Fruit fly (Drosophila melanogaster) whole organism, prepupa: Measurements from ENCODE around the gene asf1.

Source experiments
- Blimp-1 ChIP-seq: fragments of 200-800 bp; sonication (Bioruptor generic); optimal IDR thresholded peaks from 3 replicates; lab custom pipeline; 2017; ENCODE audit warnings: missing biosample characterization, missing genetic modification characterization, mild to moderate bottlenecking, moderate library complexity, missing genetic modification reagents
- CG10631 ChIP-seq: fragments of 200-800 bp; sonication (Bioruptor generic); optimal IDR thresholded peaks from 2 replicates; lab custom pipeline; 2016; ENCODE audit warnings: missing biosample characterization, missing genetic modification characterization
- CG10669 ChIP-seq: fragments of 200-800 bp; sonication (Bioruptor generic); optimal IDR thresholded peaks from 3 replicates; lab custom pipeline; 2018; ENCODE audit warnings: missing biosample characterization, mild to moderate bottlenecking, missing genetic modification characterization, moderate library complexity
- CG11294 ChIP-seq: fragments of 200-800 bp; sonication (Bioruptor generic); IDR thresholded peaks from 2 replicates; pipeline ENCODE4 v1.3.6; 2022; ENCODE audit warnings: missing biosample characterization, missing genetic modification characterization
- CG11902 ChIP-seq: fragments of 200-800 bp; sonication (Bioruptor generic); optimal IDR thresholded peaks from 3 replicates; lab custom pipeline; 2016; ENCODE audit warnings: missing biosample characterization, missing genetic modification characterization
- CG15336 ChIP-seq: fragments of 200-800 bp; sonication (Bioruptor generic); IDR thresholded peaks from 2 replicates; pipeline ENCODE4 v1.3.6; 2022; ENCODE audit warnings: missing biosample characterization, missing genetic modification characterization
- CG1621 ChIP-seq: fragments of 200-800 bp; sonication (Bioruptor generic); optimal IDR thresholded peaks from 3 replicates; lab custom pipeline; 2018; ENCODE audit warnings: missing biosample characterization, mild to moderate bottlenecking, missing genetic modification characterization
- CG16779 ChIP-seq: fragments of 200-800 bp; sonication (Bioruptor generic); optimal IDR thresholded peaks from 3 replicates; lab custom pipeline; 2017; ENCODE audit warnings: missing biosample characterization, mild to moderate bottlenecking, missing genetic modification characterization
- CG3032 ChIP-seq: fragments of 200-800 bp; optimal IDR thresholded peaks from 2 replicates; lab custom pipeline; 2019; ENCODE audit warnings: missing biosample characterization, mild to moderate bottlenecking, missing genetic modification characterization, moderate library complexity
- CG32006 ChIP-seq: fragments of 200-800 bp; sonication (Bioruptor generic); optimal IDR thresholded peaks from 3 replicates; lab custom pipeline; 2017; ENCODE audit warnings: missing biosample characterization, mild to moderate bottlenecking, missing genetic modification characterization
- CG34406 ChIP-seq: fragments of 200-800 bp; sonication (Bioruptor generic); optimal IDR thresholded peaks from 3 replicates; lab custom pipeline; 2016; ENCODE audit warnings: missing biosample characterization, missing genetic modification characterization
- CG3919 ChIP-seq: fragments of 200-800 bp; sonication (Bioruptor generic); optimal IDR thresholded peaks from 3 replicates; lab custom pipeline; 2016; ENCODE audit warnings: missing biosample characterization, missing genetic modification characterization
- CG4318 ChIP-seq: fragments of 200-800 bp; sonication (Bioruptor generic); optimal IDR thresholded peaks from 3 replicates; lab custom pipeline; 2017; ENCODE audit warnings: missing biosample characterization, mild to moderate bottlenecking, missing genetic modification characterization
- CG6163 ChIP-seq: fragments of 200-800 bp; sonication (Bioruptor generic); IDR thresholded peaks from 3 replicates; pipeline ENCODE4 v1.3.6; 2022; ENCODE audit warnings: missing biosample characterization, missing genetic modification characterization
- CG6276 ChIP-seq: fragments of 200-800 bp; sonication (Bioruptor generic); optimal IDR thresholded peaks from 2 replicates; lab custom pipeline; 2017; ENCODE audit warnings: missing biosample characterization, mild to moderate bottlenecking, missing genetic modification characterization
- CG6808 ChIP-seq: fragments of 200-800 bp; sonication (Bioruptor generic); optimal IDR thresholded peaks from 3 replicates; lab custom pipeline; 2017; ENCODE audit warnings: missing biosample characterization, missing genetic modification characterization, mild to moderate bottlenecking, moderate library complexity, missing genetic modification reagents
- CG6854 ChIP-seq: fragments of 200-800 bp; sonication (Bioruptor generic); optimal IDR thresholded peaks from 2 replicates; lab custom pipeline; 2017; ENCODE audit warnings: missing biosample characterization, mild to moderate bottlenecking, missing genetic modification characterization
- CG7368 ChIP-seq: fragments of 200-800 bp; sonication (Bioruptor generic); optimal IDR thresholded peaks from 3 replicates; lab custom pipeline; 2016; ENCODE audit warnings: missing biosample characterization, missing genetic modification characterization
- CG8319 ChIP-seq: fragments of 200-800 bp; sonication (Bioruptor generic); optimal IDR thresholded peaks from 3 replicates; lab custom pipeline; 2016; ENCODE audit warnings: missing biosample characterization, missing genetic modification characterization
- CG8632 ChIP-seq: fragments of 200-800 bp; sonication (Bioruptor generic); optimal IDR thresholded peaks from 3 replicates; lab custom pipeline; 2016; ENCODE audit warnings: missing biosample characterization, missing genetic modification characterization
- CG9139 ChIP-seq: fragments of 200-800 bp; sonication (Bioruptor generic); optimal IDR thresholded peaks from 3 replicates; lab custom pipeline; 2017; ENCODE audit warnings: missing biosample characterization, mild to moderate bottlenecking, missing genetic modification characterization
- Eip75B ChIP-seq: fragments of 200-800 bp; sonication (Bioruptor generic); optimal IDR thresholded peaks from 3 replicates; lab custom pipeline; 2016; ENCODE audit warnings: missing biosample characterization, missing genetic modification characterization
- Eip93F ChIP-seq: fragments of 200-800 bp; sonication (Bioruptor generic); optimal IDR thresholded peaks from 2 replicates; lab custom pipeline; 2016; ENCODE audit warnings: missing biosample characterization, mild to moderate bottlenecking, missing genetic modification characterization
- Ets96B ChIP-seq: fragments of 200-800 bp; optimal IDR thresholded peaks from 2 replicates; lab custom pipeline; 2019; ENCODE audit warnings: missing biosample characterization, mild to moderate bottlenecking, missing genetic modification characterization, moderate library complexity
- Gug ChIP-seq: fragments of 200-800 bp; sonication (Bioruptor generic); IDR thresholded peaks from 2 replicates; pipeline ENCODE4 v1.3.6; 2022; ENCODE audit warnings: missing biosample characterization, missing genetic modification characterization
- Hr38 ChIP-seq: sonication (Bioruptor generic); optimal IDR thresholded peaks from 2 replicates; lab custom pipeline; 2016; ENCODE audit warnings: missing biosample characterization, missing genetic modification characterization
- Hr4 ChIP-seq: fragments of 200-800 bp; sonication (Bioruptor generic); optimal IDR thresholded peaks from 3 replicates; lab custom pipeline; 2016; ENCODE audit warnings: missing biosample characterization, missing genetic modification characterization
- Lpt ChIP-seq: fragments of 200-800 bp; sonication (Bioruptor generic); optimal IDR thresholded peaks from 3 replicates; lab custom pipeline; 2016; ENCODE audit warnings: missing biosample characterization, missing genetic modification characterization
- OdsH ChIP-seq: fragments of 200-800 bp; sonication (Bioruptor generic); optimal IDR thresholded peaks from 3 replicates; lab custom pipeline; 2016; ENCODE audit warnings: missing biosample characterization, missing genetic modification characterization
- Sox102F ChIP-seq: fragments of 200-800 bp; sonication (Bioruptor generic); optimal IDR thresholded peaks from 2 replicates; lab custom pipeline; 2016; ENCODE audit warnings: missing biosample characterization, mild to moderate bottlenecking, missing genetic modification characterization
- Sox14 ChIP-seq: fragments of 200-800 bp; sonication (Bioruptor generic); optimal IDR thresholded peaks from 3 replicates; lab custom pipeline; 2016; ENCODE audit warnings: missing biosample characterization, missing genetic modification characterization
- Sox15 ChIP-seq: fragments of 200-800 bp; sonication (Bioruptor generic); optimal IDR thresholded peaks from 3 replicates; lab custom pipeline; 2016; ENCODE audit warnings: missing biosample characterization, missing genetic modification characterization
- achi ChIP-seq: fragments of 200-800 bp; sonication (Bioruptor generic); optimal IDR thresholded peaks from 3 replicates; lab custom pipeline; 2016; ENCODE audit warnings: missing biosample characterization, missing genetic modification characterization
- cyc ChIP-seq: fragments of 200-800 bp; sonication (Bioruptor generic); optimal IDR thresholded peaks from 3 replicates; lab custom pipeline; 2016; ENCODE audit warnings: missing biosample characterization, missing genetic modification characterization
- dsx ChIP-seq: fragments of 200-800 bp; optimal IDR thresholded peaks from 3 replicates; lab custom pipeline; 2019; ENCODE audit warnings: missing biosample characterization, mild to moderate bottlenecking, missing genetic modification characterization, moderate library complexity; ENCODE audit not compliant: poor library complexity, severe bottlenecking
- eg ChIP-seq: fragments of 200-800 bp; sonication (Bioruptor generic); IDR thresholded peaks from 3 replicates; pipeline ENCODE4 v1.3.6; 2022; ENCODE audit warnings: missing biosample characterization, missing genetic modification characterization
- esn ChIP-seq: fragments of 200-800 bp; sonication (Bioruptor generic); optimal IDR thresholded peaks from 2 replicates; lab custom pipeline; 2016; ENCODE audit warnings: missing biosample characterization, mild to moderate bottlenecking, missing genetic modification characterization, moderate library complexity
- fd59A ChIP-seq: fragments of 200-800 bp; sonication (Bioruptor generic); optimal IDR thresholded peaks from 2 replicates; lab custom pipeline; 2017; ENCODE audit warnings: missing biosample characterization, mild to moderate bottlenecking, missing genetic modification characterization, missing genetic modification reagents
- fd85E ChIP-seq: fragments of 200-800 bp; sonication (Bioruptor generic); optimal IDR thresholded peaks from 3 replicates; lab custom pipeline; 2016; ENCODE audit warnings: missing biosample characterization, missing genetic modification characterization
- lz ChIP-seq: fragments of 200-800 bp; sonication (Bioruptor generic); optimal IDR thresholded peaks from 3 replicates; lab custom pipeline; 2016; ENCODE audit warnings: missing biosample characterization, missing genetic modification characterization
- net ChIP-seq: fragments of 200-800 bp; sonication (Bioruptor generic); optimal IDR thresholded peaks from 3 replicates; lab custom pipeline; 2016; ENCODE audit warnings: missing biosample characterization, missing genetic modification characterization
- salr ChIP-seq, 2 experiments: fragments of 200-800 bp; sonication (Bioruptor generic); optimal IDR thresholded peaks; 3 replicates each; lab custom pipeline; 2016 to 2018; ENCODE audit warnings: missing biosample characterization in 2 of 2, missing genetic modification characterization in 2 of 2, mild to moderate bottlenecking in 1 of 2
- spab ChIP-seq: fragments of 200-800 bp; sonication (Bioruptor generic); optimal IDR thresholded peaks from 2 replicates; lab custom pipeline; 2017; ENCODE audit warnings: missing biosample characterization, mild to moderate bottlenecking, missing genetic modification characterization, missing genetic modification reagents
- ss ChIP-seq, 2 experiments: fragments of 200-800 bp; sonication (Bioruptor generic); optimal IDR thresholded peaks; 2 replicates in 1 of 2; 3 replicates in 1 of 2; lab custom pipeline; 2017 to 2018; ENCODE audit warnings: mild to moderate bottlenecking in 2 of 2, missing biosample characterization in 2 of 2, missing genetic modification characterization in 2 of 2, moderate library complexity in 1 of 2
- svp ChIP-seq: fragments of 200-800 bp; sonication (Bioruptor generic); peaks from one replicate; lab custom pipeline; 2016; ENCODE audit warnings: missing biosample characterization, missing genetic modification characterization

The asf1 gene

DNA sequence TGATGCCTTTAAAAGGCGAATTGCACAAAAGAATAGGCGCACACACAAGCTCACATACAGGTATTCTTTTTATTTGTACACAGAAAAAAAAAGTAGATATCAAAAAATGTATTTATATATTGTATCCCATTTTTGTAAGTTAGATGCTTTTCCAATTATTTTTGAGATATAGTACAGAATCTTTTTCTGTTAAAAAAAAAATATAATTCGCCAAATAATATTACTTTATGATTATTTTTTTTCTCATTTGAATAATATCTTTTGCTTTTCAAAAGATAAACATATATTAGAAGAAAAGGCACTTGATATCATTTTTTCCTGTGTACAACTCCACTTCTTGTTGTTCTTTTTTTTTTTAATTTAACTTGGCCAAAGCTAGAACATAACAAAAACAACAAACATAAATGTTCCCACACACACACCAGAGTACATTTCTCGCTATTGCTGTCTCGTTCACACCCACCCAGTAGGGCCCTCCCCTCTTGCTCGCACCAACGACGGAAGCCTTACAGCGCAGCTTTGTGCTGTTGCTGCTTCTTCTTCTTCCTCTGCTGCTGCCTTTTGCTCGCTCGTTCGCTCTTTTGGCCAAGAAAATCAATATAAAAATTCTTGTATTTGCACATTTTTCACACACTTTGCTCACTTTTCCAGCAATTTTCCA, 16.2 kb downstream of the asf1 start (continued):
- TF ChIP-seq CG11294, result peak; percentile 59; the same call in 1 of the 2 replicates
- TF ChIP-seq net, result peak; percentile 54
- TF ChIP-seq CG6163 (GFP tag; lab: Robert Waterston, UW), result peak; percentile 77
- TF ChIP-seq CG16779, result peak; percentile 39
- TF ChIP-seq dsx (GFP tag; lab: Kevin White, UChicago), result peak; percentile 80
- peak; percentile 9 for TF ChIP-seq lz (GFP tag; lab: Kevin White, UChicago)
- TF ChIP-seq Lpt (GFP tag; lab: Kevin White, UChicago), result peak; percentile 88
- peak; percentile 65 for TF ChIP-seq esn (GFP tag; lab: Kevin White, UChicago)
- TF ChIP-seq Ets96B (tag; lab: Kevin White, UChicago), result peak; percentile 81
- TF ChIP-seq svp, result peak; percentile 86
- peak; percentile 33 for TF ChIP-seq fd59A (GFP tag; lab: Kevin White, UChicago)
- TF ChIP-seq OdsH (GFP tag; lab: Kevin White, UChicago), result peak; percentile 63
- peak; percentile 81 for TF ChIP-seq CG6808
- TF ChIP-seq CG10631 (GFP tag; lab: Kevin White, UChicago), result peak; percentile 84
- peak; percentile 80 for TF ChIP-seq spab (GFP tag; lab: Kevin White, UChicago)
- TF ChIP-seq ss (GFP tag; optimal IDR thresholded peaks at IDR 0.05; lab: Kevin White, UChicago), result peak; percentile 57 to 81
- TF ChIP-seq fd85E (GFP tag; lab: Kevin White, UChicago), result no peak
- peak; percentile 69 for TF ChIP-seq achi
- TF ChIP-seq Gug (GFP tag; lab: Robert Waterston, UW), result peak; percentile 79
- peak; percentile 55 for TF ChIP-seq cyc (GFP tag; lab: Kevin White, UChicago)
- TF ChIP-seq Blimp-1 (GFP tag; lab: Kevin White, UChicago), result no peak
- peak; percentile 13 for TF ChIP-seq CG8319 (GFP tag; lab: Kevin White, UChicago)
- peak in 1 of 2 experiments; percentile 90 for TF ChIP-seq salr (GFP tag; optimal IDR thresholded peaks at IDR 0.05; lab: Kevin White, UChicago)
- TF ChIP-seq CG11902 (GFP tag; lab: Kevin White, UChicago), result peak; percentile 16
- no peak for TF ChIP-seq Hr38
- TF ChIP-seq Sox14, result peak; percentile 10
- peak; percentile 54 for TF ChIP-seq CG4318 (GFP tag; lab: Kevin White, UChicago)
- TF ChIP-seq CG1621 (tag; lab: Kevin White, UChicago), result no peak
- peak; percentile 21 for TF ChIP-seq Sox15 (GFP tag; lab: Kevin White, UChicago)

DNA sequence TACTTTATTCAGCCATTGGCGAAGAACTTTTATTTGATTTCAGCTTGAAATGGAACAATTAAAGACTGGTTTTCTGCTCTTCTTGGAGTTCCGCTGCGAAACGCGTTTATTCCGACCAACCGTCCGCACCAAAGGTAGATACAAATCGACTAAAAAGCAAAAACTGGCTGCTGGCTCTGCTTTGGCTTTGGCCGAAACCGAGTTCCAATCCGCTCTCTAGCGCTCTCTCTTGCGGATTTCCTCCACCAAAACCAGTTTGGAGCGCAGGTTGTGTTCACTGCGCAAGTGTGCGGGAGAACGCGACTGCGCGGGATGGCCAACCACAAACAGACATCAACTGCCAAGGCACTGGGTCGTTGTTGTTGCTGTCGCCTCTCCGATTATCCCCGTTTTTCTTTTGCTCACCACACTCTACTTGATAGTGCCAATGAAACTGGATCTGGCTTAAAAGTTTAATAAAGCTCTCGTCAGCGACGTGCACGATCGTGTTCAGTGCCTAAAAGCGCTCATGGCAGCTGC, 16.8 kb downstream of the asf1 start, which contains the start of gene wnd:
TSS of gene wnd (minus strand) at position 306 of the 519 bp plus-strand sequence.
- TF ChIP-seq CG6808 (no peak), CG6276 (GFP tag; lab: Kevin White, UChicago) (no peak), ss (GFP tag; optimal IDR thresholded peaks at IDR 0.05; lab: Kevin White, UChicago) (peak in 1 of 2 experiments; percentile 42), CG10631 (GFP tag; lab: Kevin White, UChicago) (no peak), eg (GFP tag; lab: Robert Waterston, UW) (no peak), cyc (GFP tag; lab: Kevin White, UChicago) (no peak), OdsH (GFP tag; lab: Kevin White, UChicago) (no peak), Sox102F (GFP tag; lab: Kevin White, UChicago) (peak; percentile 34), dsx (GFP tag; lab: Kevin White, UChicago) (no peak), fd59A (GFP tag; lab: Kevin White, UChicago) (no peak), CG34406 (GFP tag; lab: Kevin White, UChicago) (no peak), CG11294 (no peak), CG32006 (GFP tag; lab: Kevin White, UChicago) (no peak), CG3032 (no peak), CG1621 (tag; lab: Kevin White, UChicago) (no peak), CG11902 (GFP tag; lab: Kevin White, UChicago) (no peak), Eip93F (no peak), Hr4 (no peak), Eip75B (GFP tag; lab: Kevin White, UChicago) (no peak), Ets96B (tag; lab: Kevin White, UChicago) (no peak), Blimp-1 (GFP tag; lab: Kevin White, UChicago) (no peak), CG9139 (peak; percentile 12), CG10669 (GFP tag; lab: Kevin White, UChicago) (no peak), CG6854 (GFP tag; lab: Kevin White, UChicago) (peak; percentile 3), CG8632 (GFP tag; lab: Kevin White, UChicago) (no peak), net (no peak), salr (GFP tag; optimal IDR thresholded peaks at IDR 0.05; lab: Kevin White, UChicago) (no peak), CG3919 (GFP tag; lab: Kevin White, UChicago) (no peak), Sox15 (GFP tag; lab: Kevin White, UChicago) (no peak), Gug (GFP tag; lab: Robert Waterston, UW) (no peak), CG7368 (GFP tag; lab: Kevin White, UChicago) (no peak), CG15336 (peak; percentile 69), spab (GFP tag; lab: Kevin White, UChicago) (no peak), CG16779 (no peak)
